Worm (Caenorhabditis elegans) whole organism, L3 larva: ENCODE results near the gene lgc-17.

Source experiments
- fos-1 ChIP-seq: fragments of 150-350 bp; optimal IDR thresholded peaks from 2 replicates; lab custom pipeline; 2014; ENCODE audit warnings: missing biosample characterization, missing genetic modification characterization
- nhr-11 ChIP-seq: fragments of 150-350 bp; optimal IDR thresholded peaks from 2 replicates; lab custom pipeline; 2014; ENCODE audit warnings: missing biosample characterization, missing genetic modification characterization
- nhr-25 ChIP-seq: sonication (generic microtip); optimal IDR thresholded peaks from 2 replicates; lab custom pipeline; 2017; ENCODE audit warnings: missing biosample characterization, missing genetic modification characterization
- nhr-28 ChIP-seq: fragments of 150-350 bp; optimal IDR thresholded peaks from 2 replicates; lab custom pipeline; 2014; ENCODE audit warnings: missing biosample characterization, missing genetic modification characterization
- nhr-77 ChIP-seq: fragments of 150-350 bp; optimal IDR thresholded peaks from 2 replicates; lab custom pipeline; 2014; ENCODE audit warnings: missing biosample characterization, missing genetic modification characterization
- skn-1 ChIP-seq: fragments of 150-350 bp; optimal IDR thresholded peaks from 2 replicates; lab custom pipeline; 2014; ENCODE audit warnings: missing biosample characterization, missing genetic modification characterization

ce11 chrX:12158641-12159040, 37.3 kb downstream of the lgc-17 start:
- no peak for TF ChIP-seq skn-1 (tag; lab: Kevin White, UChicago)
- TF ChIP-seq nhr-11 (tag; lab: Kevin White, UChicago) = no peak
- no peak for TF ChIP-seq nhr-77 (tag; lab: Kevin White, UChicago)
- TF ChIP-seq nhr-28 (tag; lab: Kevin White, UChicago) = no peak
- no peak for TF ChIP-seq fos-1 (tag; lab: Kevin White, UChicago)
- no peak for TF ChIP-seq nhr-25 (tag; lab: Kevin White, UChicago)
